Worm (Caenorhabditis elegans): Measurements from ENCODE around the gene cpi-2.

- TF ChIP-seq ceh-63 (GFP tag; optimal IDR thresholded peaks at IDR 0.05) (no peak), mdl-1 (tag; optimal IDR thresholded peaks at IDR 0.05) (no peak), unc-62 (GFP tag; optimal IDR thresholded peaks at IDR 0.05) (no peak), xbp-1 (tag; optimal IDR thresholded peaks at IDR 0.05) (no peak), alr-1 (tag; optimal IDR thresholded peaks at IDR 0.05; ENCODE audit: borderline replicate concordance) (no peak), rnt-1 (tag; optimal IDR thresholded peaks at IDR 0.05) (peak; percentile 51), nhr-84 (tag; optimal IDR thresholded peaks at IDR 0.05) (no peak), ama-1 (optimal IDR thresholded peaks at IDR 0.05) (no peak), lin-35 (GFP tag; optimal IDR thresholded peaks at IDR 0.05) (no peak)
These were observed 48.3 kb upstream of the cpi-2 start for ce11 chrV:5995598-5995997.
